Worm (Caenorhabditis elegans) whole organism, young adult: ENCODE data around the gene swt-4.

Experiments used
- B0035.1 ChIP-seq: sonication (generic microtip); optimal IDR thresholded peaks from 2 replicates; lab custom pipeline; 2016; ENCODE audit warnings: missing genetic modification characterization, mild to moderate bottlenecking, missing compliant biosample characterization, missing genotype, missing genetic modification reagents
- B0261.1 ChIP-seq: sonication (generic microtip); optimal IDR thresholded peaks from 2 replicates; lab custom pipeline; 2016; ENCODE audit warnings: mild to moderate bottlenecking, missing genetic modification characterization, moderate library complexity, missing compliant biosample characterization
- C06A6.2 ChIP-seq: fragments of 200-800 bp; sonication (Bioruptor generic); conservative IDR thresholded peaks from 2 replicates; pipeline ENCODE4 v1.3.6; 2022; ENCODE audit warnings: missing genetic modification characterization, missing compliant biosample characterization
- F37B4.10 ChIP-seq: fragments of 200-800 bp; sonication (Bioruptor generic); IDR thresholded peaks from 2 replicates; pipeline ENCODE4 v1.3.6; 2022; ENCODE audit warnings: missing genetic modification characterization, missing compliant biosample characterization
- F39B2.1 ChIP-seq: fragments of 200-800 bp; sonication (Bioruptor generic); IDR thresholded peaks from 2 replicates; pipeline ENCODE4 v1.3.6; 2022; ENCODE audit warnings: missing genetic modification reagents, missing genetic modification characterization, missing compliant biosample characterization
- F49E8.2 ChIP-seq: sonication (generic microtip); optimal IDR thresholded peaks from 3 replicates; lab custom pipeline; 2017; ENCODE audit warnings: missing genetic modification characterization, mild to moderate bottlenecking, missing compliant biosample characterization, antibody characterized with exemption, moderate library complexity; ENCODE audit not compliant: insufficient read depth
- F55B11.4 ChIP-seq: sonication (generic microtip); optimal IDR thresholded peaks from 2 replicates; lab custom pipeline; 2016; ENCODE audit warnings: missing compliant biosample characterization, missing genetic modification characterization, borderline replicate concordance; ENCODE audit not compliant: insufficient read depth
- F57A8.1 ChIP-seq: fragments of 200-800 bp; sonication (Bioruptor generic); optimal IDR thresholded peaks from 2 replicates; lab custom pipeline; 2018; ENCODE audit warnings: mild to moderate bottlenecking, missing genetic modification characterization, moderate library complexity, missing compliant biosample characterization
- K12H6.12 ChIP-seq: fragments of 200-800 bp; sonication (Bioruptor generic); optimal IDR thresholded peaks from 2 replicates; lab custom pipeline; 2018; ENCODE audit warnings: mild to moderate bottlenecking, missing genetic modification characterization, missing compliant biosample characterization
- Y67H2A.10 ChIP-seq: fragments of 200-800 bp; sonication (Bioruptor generic); conservative IDR thresholded peaks from 2 replicates; pipeline ENCODE4 v1.3.6; 2022; ENCODE audit warnings: missing genetic modification reagents, missing genetic modification characterization, missing compliant biosample characterization
- Y95B8A.8 ChIP-seq: fragments of 200-800 bp; sonication (Bioruptor generic); IDR thresholded peaks from 2 replicates; pipeline ENCODE4 v1.3.6; 2022; ENCODE audit warnings: missing genetic modification reagents, missing genetic modification characterization, missing compliant biosample characterization
- ama-1 ChIP-seq, 3 experiments: fragments of 150-350 bp in 1 of 3; sonication (generic microtip) in 2 of 3; optimal IDR thresholded peaks; 2 replicates each; lab custom pipeline; 2014 to 2018; ENCODE audit warnings: missing biosample characterization in 2 of 3, missing genetic modification characterization in 2 of 3, missing genetic modification reagents in 2 of 3
- attf-3 ChIP-seq: fragments of 200-800 bp; sonication (Bioruptor generic); conservative IDR thresholded peaks from 2 replicates; pipeline ENCODE4 v1.3.6; 2022; ENCODE audit warnings: missing genetic modification reagents, missing genetic modification characterization, missing compliant biosample characterization
- bed-1 ChIP-seq: fragments of 200-800 bp; sonication (Bioruptor generic); IDR thresholded peaks from 2 replicates; pipeline ENCODE4 v1.3.6; 2022; ENCODE audit warnings: missing genetic modification reagents, missing genetic modification characterization, missing compliant biosample characterization
- ceh-27 ChIP-seq: fragments of 200-800 bp; sonication (Bioruptor generic); optimal IDR thresholded peaks from 2 replicates; lab custom pipeline; 2018; ENCODE audit warnings: mild to moderate bottlenecking, missing genetic modification characterization, moderate library complexity, missing compliant biosample characterization
- efl-1 ChIP-seq: fragments of 150-350 bp; optimal IDR thresholded peaks from 2 replicates; lab custom pipeline; 2014; ENCODE audit warnings: missing biosample characterization, missing genetic modification reagents, missing genetic modification characterization
- fkh-3 ChIP-seq: sonication (generic microtip); optimal IDR thresholded peaks from 2 replicates; lab custom pipeline; 2016; ENCODE audit warnings: mild to moderate bottlenecking, missing genetic modification characterization, missing compliant biosample characterization
- gei-17 ChIP-seq: fragments of 200-800 bp; sonication (Bioruptor generic); optimal IDR thresholded peaks from 2 replicates; lab custom pipeline; 2018; ENCODE audit warnings: mild to moderate bottlenecking, missing genetic modification characterization, missing compliant biosample characterization
- him-1 ChIP-seq: sonication (generic microtip); optimal IDR thresholded peaks from 2 replicates; lab custom pipeline; 2016; ENCODE audit warnings: missing genotype, missing genetic modification reagents, missing genetic modification characterization, missing compliant biosample characterization
- hlh-26 ChIP-seq: fragments of 200-800 bp; sonication (Bioruptor generic); conservative IDR thresholded peaks from 2 replicates; pipeline ENCODE4 v1.3.6; 2022; ENCODE audit warnings: missing genetic modification reagents, missing genetic modification characterization, missing compliant biosample characterization
- hmg-1.2 ChIP-seq: fragments of 200-800 bp; sonication (Bioruptor generic); IDR thresholded peaks from 2 replicates; pipeline ENCODE4 v1.3.6; 2022; ENCODE audit warnings: missing genetic modification reagents, missing genetic modification characterization, missing compliant biosample characterization
- hmg-20 ChIP-seq: fragments of 200-800 bp; sonication (Bioruptor generic); IDR thresholded peaks from 2 replicates; pipeline ENCODE4 v1.3.6; 2022; ENCODE audit warnings: missing genetic modification reagents, missing genetic modification characterization, missing compliant biosample characterization
- let-526 ChIP-seq: fragments of 200-800 bp; sonication (Bioruptor generic); IDR thresholded peaks from 2 replicates; pipeline ENCODE4 v1.3.6; 2022; ENCODE audit warnings: missing genetic modification reagents, missing genetic modification characterization, missing compliant biosample characterization
- lin-26 ChIP-seq: fragments of 200-800 bp; sonication (Bioruptor generic); IDR thresholded peaks from 2 replicates; pipeline ENCODE4 v1.3.6; 2022; ENCODE audit warnings: missing genetic modification reagents, missing genetic modification characterization, missing compliant biosample characterization
- lin-35 ChIP-seq, 3 experiments: fragments of 150-350 bp in 2 of 3; sonication (generic microtip) in 1 of 3; optimal IDR thresholded peaks; 2 replicates each; lab custom pipeline; 2014 to 2018; ENCODE audit warnings: missing biosample characterization in 3 of 3, missing genetic modification characterization in 3 of 3, missing genetic modification reagents in 3 of 3
- madf-3 ChIP-seq: fragments of 200-800 bp; sonication (Bioruptor generic); IDR thresholded peaks from 2 replicates; pipeline ENCODE4 v1.3.6; 2022; ENCODE audit warnings: missing genetic modification reagents, missing genetic modification characterization, missing compliant biosample characterization
- madf-8 ChIP-seq: fragments of 200-800 bp; sonication (Bioruptor generic); conservative IDR thresholded peaks from 2 replicates; pipeline ENCODE4 v1.3.6; 2022; ENCODE audit warnings: missing genetic modification reagents, missing genetic modification characterization, missing compliant biosample characterization
- mel-28 ChIP-seq: sonication (generic microtip); optimal IDR thresholded peaks from 2 replicates; lab custom pipeline; 2016; ENCODE audit warnings: borderline replicate concordance, mild to moderate bottlenecking, missing genetic modification characterization, missing compliant biosample characterization
- mxl-1 ChIP-seq: sonication (generic microtip); optimal IDR thresholded peaks from 2 replicates; lab custom pipeline; 2016; ENCODE audit warnings: missing genetic modification characterization, missing compliant biosample characterization
- nfya-1 ChIP-seq: sonication (generic microtip); optimal IDR thresholded peaks from 2 replicates; lab custom pipeline; 2017; ENCODE audit warnings: antibody characterized with exemption, missing compliant biosample characterization, missing genetic modification characterization, borderline replicate concordance; ENCODE audit not compliant: insufficient read depth
- nfya-2 ChIP-seq: fragments of 200-800 bp; sonication (Bioruptor generic); IDR thresholded peaks from 2 replicates; pipeline ENCODE4 v1.3.6; 2022; ENCODE audit warnings: missing genetic modification reagents, missing genetic modification characterization, missing compliant biosample characterization
- nhr-90 ChIP-seq: sonication (generic microtip); optimal IDR thresholded peaks from 2 replicates; lab custom pipeline; 2016; ENCODE audit warnings: missing genotype, mild to moderate bottlenecking, missing genetic modification characterization, missing compliant biosample characterization
- pha-4 ChIP-seq: fragments of 150-350 bp; sonication (generic microtip); optimal IDR thresholded peaks from 2 replicates; lab custom pipeline; 2014; ENCODE audit warnings: missing biosample characterization, missing genetic modification reagents, missing genetic modification characterization
- sdz-38 ChIP-seq: sonication (generic microtip); optimal IDR thresholded peaks from 2 replicates; lab custom pipeline; 2016; ENCODE audit warnings: missing genotype, missing genetic modification characterization, missing compliant biosample characterization
- snpc-1.3 ChIP-seq: sonication (generic microtip); optimal IDR thresholded peaks from 2 replicates; lab custom pipeline; 2017; ENCODE audit warnings: missing genetic modification characterization, mild to moderate bottlenecking, missing compliant biosample characterization, antibody characterized with exemption, moderate library complexity, missing genotype, missing genetic modification reagents; ENCODE audit not compliant: insufficient read depth
- snpc-4 ChIP-seq, 5 experiments: fragments of 150-350 bp in 1 of 5; sonication (generic microtip) in 4 of 5; optimal IDR thresholded peaks; 2 replicates each; lab custom pipeline; 2014 to 2018; ENCODE audit warnings: missing genetic modification characterization in 5 of 5, missing biosample characterization in 3 of 5, antibody characterized with exemption in 2 of 5, mild to moderate bottlenecking in 2 of 5, missing compliant biosample characterization in 2 of 5, missing genotype in 2 of 5, moderate library complexity in 2 of 5, missing genetic modification reagents in 1 of 5
- somi-1 ChIP-seq: fragments of 200-800 bp; sonication (Bioruptor generic); optimal IDR thresholded peaks from 2 replicates; lab custom pipeline; 2018; ENCODE audit warnings: mild to moderate bottlenecking, missing genetic modification characterization, missing compliant biosample characterization
- xnd-1 ChIP-seq: sonication (generic microtip); optimal IDR thresholded peaks from 2 replicates; lab custom pipeline; 2016; ENCODE audit warnings: missing genotype, missing genetic modification reagents, missing genetic modification characterization, missing compliant biosample characterization
- ztf-26 ChIP-seq: sonication (generic microtip); optimal IDR thresholded peaks from 2 replicates; lab custom pipeline; 2017; ENCODE audit warnings: missing genetic modification characterization, missing compliant biosample characterization
- ztf-3 ChIP-seq: fragments of 200-800 bp; sonication (Bioruptor generic); optimal IDR thresholded peaks from 2 replicates; lab custom pipeline; 2018; ENCODE audit warnings: mild to moderate bottlenecking, missing genetic modification characterization, missing compliant biosample characterization

Gene swt-4

DNA sequence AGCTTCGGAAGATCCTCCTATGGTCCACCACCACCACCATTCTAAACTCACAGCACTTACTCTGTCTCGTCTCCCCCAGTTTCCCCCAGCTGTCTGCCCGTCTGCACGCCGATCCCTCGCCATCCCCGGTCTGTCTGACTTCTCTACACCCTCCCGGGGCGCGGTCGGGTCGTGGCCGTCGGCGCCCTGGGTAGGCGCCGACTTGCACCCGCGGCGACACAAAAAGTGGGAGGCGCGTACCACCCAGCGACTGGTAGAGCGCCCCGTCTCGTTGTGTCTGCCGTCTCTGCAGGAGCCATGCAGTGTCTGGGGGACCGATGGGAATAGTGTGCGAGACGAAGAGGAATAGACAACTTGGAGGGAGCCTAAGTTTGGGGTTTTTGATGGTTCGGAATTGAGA lies 5.1 kb upstream of the swt-4 start (continued):
- TF ChIP-seq ceh-27 (GFP tag; lab: Kevin White, UChicago) (peak; percentile 78), snpc-4 (GFP tag; optimal IDR thresholded peaks at IDR 0.05; lab: Kevin White, UChicago) (peak; percentile 41), snpc-4 (tag; optimal IDR thresholded peaks at IDR 0.05; lab: Kevin White, UChicago) (peak; percentile 3 to 69 (median 62)), F57A8.1 (GFP tag; lab: Kevin White, UChicago) (no peak), B0261.1 (tag; lab: Kevin White, UChicago) (no peak), nhr-90 (tag; lab: Kevin White, UChicago) (peak; percentile 9), ama-1 (optimal IDR thresholded peaks at IDR 0.05; lab: Kevin White, UChicago) (no peak), ama-1 (GFP tag; optimal IDR thresholded peaks at IDR 0.05; lab: Kevin White, UChicago) (no peak), mel-28 (tag; lab: Kevin White, UChicago) (no peak), F37B4.10 (no peak), somi-1 (GFP tag; lab: Kevin White, UChicago) (no peak), hlh-26 (GFP tag; lab: Robert Waterston, UW) (no peak), hmg-1.2 (GFP tag; lab: Robert Waterston, UW) (peak; percentile 92), bed-1 (no peak), him-1 (tag; lab: Kevin White, UChicago) (no peak), hmg-20 (GFP tag; lab: Robert Waterston, UW) (no peak), attf-3 (GFP tag; lab: Robert Waterston, UW) (no peak), let-526 (no peak), madf-8 (GFP tag; lab: Robert Waterston, UW) (no peak), pha-4 (tag; lab: Kevin White, UChicago) (no peak), K12H6.12 (tag; lab: Kevin White, UChicago) (peak; percentile 84), snpc-1.3 (tag; lab: Kevin White, UChicago) (no peak), mxl-1 (tag; lab: Kevin White, UChicago) (no peak), ztf-26 (no peak), F39B2.1 (no peak), F55B11.4 (tag; lab: Kevin White, UChicago) (no peak), lin-35 (GFP tag; optimal IDR thresholded peaks at IDR 0.05; lab: Kevin White, UChicago) (peak in 1 of 3 experiments; percentile 18), sdz-38 (tag; lab: Kevin White, UChicago) (no peak), xnd-1 (no peak), F49E8.2 (tag; lab: Kevin White, UChicago) (no peak), madf-3 (0 out of 2 replicates have a peak, but pooled peaks have one; percentile 20), efl-1 (no peak), gei-17 (GFP tag; lab: Kevin White, UChicago) (peak; percentile 27), Y95B8A.8 (no peak), nfya-1 (tag; lab: Kevin White, UChicago) (no peak), lin-26 (GFP tag; lab: Robert Waterston, UW) (0 out of 2 replicates have a peak, but pooled peaks have one; percentile 31), fkh-3 (tag; lab: Kevin White, UChicago) (no peak), Y67H2A.10 (GFP tag; lab: Robert Waterston, UW) (no peak), nfya-2 (no peak), C06A6.2 (GFP tag; lab: Robert Waterston, UW) (peak; percentile 49), ztf-3 (GFP tag; lab: Kevin White, UChicago) (no peak), B0035.1 (tag; lab: Kevin White, UChicago) (no peak)
